Fruit fly (Drosophila melanogaster) whole organism, embryonic: ENCODE measurements around the gene Vps13D.

Source experiments
- Ada2b ChIP-seq: fragments of 200-800 bp; sonication (Bioruptor generic); IDR thresholded peaks from 2 replicates; pipeline ENCODE4 v1.3.6; 2022; ENCODE audit warnings: missing biosample characterization, missing genetic modification characterization
- Atf-2 ChIP-seq: fragments of 200-800 bp; sonication (Bioruptor generic); optimal IDR thresholded peaks from 2 replicates; lab custom pipeline; 2016; ENCODE audit warnings: missing biosample characterization, missing genetic modification characterization
- CG10147 ChIP-seq: fragments of 200-800 bp; sonication (Bioruptor generic); optimal IDR thresholded peaks from 2 replicates; lab custom pipeline; 2019; ENCODE audit warnings: missing biosample characterization, mild to moderate bottlenecking, missing genetic modification characterization, moderate library complexity
- CG14441 ChIP-seq: fragments of 200-800 bp; sonication (Bioruptor generic); IDR thresholded peaks from 2 replicates; pipeline ENCODE4 v1.3.6; 2022; ENCODE audit warnings: missing biosample characterization, missing genetic modification characterization
- CG14965 ChIP-seq: fragments of 200-800 bp; sonication (Bioruptor generic); optimal IDR thresholded peaks from 2 replicates; lab custom pipeline; 2016; ENCODE audit warnings: missing biosample characterization, missing genetic modification characterization, borderline replicate concordance
- CG15269 ChIP-seq: fragments of 200-800 bp; sonication (Bioruptor generic); optimal IDR thresholded peaks from 2 replicates; lab custom pipeline; 2018; ENCODE audit warnings: missing biosample characterization, mild to moderate bottlenecking, missing genetic modification characterization, moderate library complexity
- CG1602 ChIP-seq: fragments of 200-800 bp; sonication (Bioruptor generic); optimal IDR thresholded peaks from 3 replicates; lab custom pipeline; 2016; ENCODE audit warnings: missing biosample characterization, missing genetic modification characterization
- CG17359 ChIP-seq: fragments of 200-800 bp; sonication (Bioruptor generic); optimal IDR thresholded peaks from 3 replicates; lab custom pipeline; 2018; ENCODE audit warnings: missing biosample characterization, mild to moderate bottlenecking, missing genetic modification characterization, moderate library complexity
- CG2678 ChIP-seq: fragments of 200-800 bp; sonication (Bioruptor generic); optimal IDR thresholded peaks from 3 replicates; lab custom pipeline; 2019; ENCODE audit warnings: missing biosample characterization, mild to moderate bottlenecking, missing genetic modification characterization, moderate library complexity
- CG30431 ChIP-seq: fragments of 200-800 bp; sonication (Bioruptor generic); optimal IDR thresholded peaks from 2 replicates; lab custom pipeline; 2017; ENCODE audit warnings: missing biosample characterization, missing genetic modification characterization
- CG3281 ChIP-seq: fragments of 200-800 bp; sonication (Bioruptor generic); optimal IDR thresholded peaks from 3 replicates; lab custom pipeline; 2017; ENCODE audit warnings: missing biosample characterization, mild to moderate bottlenecking, missing genetic modification characterization
- CG34376 ChIP-seq: fragments of 200-800 bp; sonication (Bioruptor generic); optimal IDR thresholded peaks from 2 replicates; lab custom pipeline; 2018; ENCODE audit warnings: missing biosample characterization, mild to moderate bottlenecking, missing genetic modification characterization
- CG4282 ChIP-seq: fragments of 200-800 bp; sonication (Bioruptor generic); optimal IDR thresholded peaks from 2 replicates; lab custom pipeline; 2016; ENCODE audit warnings: missing biosample characterization, missing genetic modification characterization
- CG6689 ChIP-seq: fragments of 200-800 bp; sonication (Bioruptor generic); IDR thresholded peaks from 2 replicates; pipeline ENCODE4 v1.3.6; 2022; ENCODE audit warnings: missing biosample characterization, missing genetic modification characterization
- CG6765 ChIP-seq: fragments of 200-800 bp; sonication (Bioruptor generic); optimal IDR thresholded peaks from 3 replicates; lab custom pipeline; 2017; ENCODE audit warnings: missing biosample characterization, mild to moderate bottlenecking, missing genetic modification characterization
- CG7372 ChIP-seq: fragments of 200-800 bp; sonication (Bioruptor generic); IDR thresholded peaks from 2 replicates; pipeline ENCODE4 v1.3.6; 2022; ENCODE audit warnings: missing biosample characterization, missing genetic modification characterization
- D19A ChIP-seq: fragments of 200-800 bp; optimal IDR thresholded peaks from 3 replicates; lab custom pipeline; 2019; ENCODE audit warnings: missing biosample characterization, mild to moderate bottlenecking, missing genetic modification characterization, moderate library complexity
- D19B ChIP-seq: fragments of 200-800 bp; sonication (Bioruptor generic); optimal IDR thresholded peaks from 2 replicates; lab custom pipeline; 2017; ENCODE audit warnings: missing biosample characterization, mild to moderate bottlenecking, missing genetic modification characterization
- Dref ChIP-seq: fragments of 200-800 bp; sonication (Bioruptor generic); IDR thresholded peaks from 2 replicates; pipeline ENCODE4 v1.3.6; 2022; ENCODE audit warnings: missing biosample characterization, missing genetic modification characterization
- Ets65A ChIP-seq: fragments of 200-800 bp; sonication (Bioruptor generic); peaks from one replicate; lab custom pipeline; 2016; ENCODE audit warnings: missing biosample characterization, missing genetic modification characterization
- Fer2 ChIP-seq: fragments of 200-800 bp; sonication (Bioruptor generic); optimal IDR thresholded peaks from 2 replicates; lab custom pipeline; 2018; ENCODE audit warnings: missing biosample characterization, mild to moderate bottlenecking, missing genetic modification characterization, moderate library complexity
- Jarid2 ChIP-seq: fragments of 200-800 bp; sonication (Bioruptor generic); optimal IDR thresholded peaks from 3 replicates; lab custom pipeline; 2017; ENCODE audit warnings: mild to moderate bottlenecking, missing biosample characterization, missing genetic modification reagents, missing genetic modification characterization
- Myb ChIP-seq: fragments of 200-800 bp; sonication (Bioruptor generic); optimal IDR thresholded peaks from 2 replicates; lab custom pipeline; 2016; ENCODE audit warnings: missing biosample characterization, missing genetic modification characterization
- NC2α ChIP-seq: fragments of 200-800 bp; sonication (Bioruptor generic); optimal IDR thresholded peaks from 2 replicates; lab custom pipeline; 2016; ENCODE audit warnings: missing biosample characterization, missing genetic modification characterization
- PHDP ChIP-seq: fragments of 200-800 bp; sonication (Bioruptor generic); optimal IDR thresholded peaks from 3 replicates; lab custom pipeline; 2018; ENCODE audit warnings: missing biosample characterization, mild to moderate bottlenecking, missing genetic modification characterization, moderate library complexity
- Scr ChIP-seq: fragments of 200-800 bp; sonication (Bioruptor generic); IDR thresholded peaks from 2 replicates; pipeline ENCODE4 v1.3.6; 2022; ENCODE audit warnings: missing biosample characterization, missing genetic modification characterization; ENCODE audit not compliant: partially characterized antibody
- Sox102F ChIP-seq: fragments of 200-800 bp; sonication (Bioruptor generic); optimal IDR thresholded peaks from 2 replicates; lab custom pipeline; 2018; ENCODE audit warnings: missing biosample characterization, mild to moderate bottlenecking, missing genetic modification characterization, moderate library complexity
- ase ChIP-seq: fragments of 200-800 bp; sonication (Bioruptor generic); IDR thresholded peaks from 3 replicates; pipeline ENCODE4 v1.3.6; 2022; ENCODE audit warnings: missing biosample characterization, missing genetic modification characterization
- bbx ChIP-seq: fragments of 200-800 bp; sonication (Bioruptor generic); IDR thresholded peaks from 2 replicates; pipeline ENCODE4 v1.3.6; 2022; ENCODE audit warnings: missing biosample characterization, missing genetic modification characterization; ENCODE audit not compliant: partially characterized antibody
- cwo ChIP-seq: fragments of 200-800 bp; sonication (Bioruptor generic); optimal IDR thresholded peaks from 3 replicates; lab custom pipeline; 2017; ENCODE audit warnings: missing biosample characterization, missing genetic modification characterization, mild to moderate bottlenecking, moderate library complexity, missing genetic modification reagents
- disco-r ChIP-seq: fragments of 200-800 bp; sonication (Bioruptor generic); optimal IDR thresholded peaks from 2 replicates; lab custom pipeline; 2016; ENCODE audit warnings: missing biosample characterization, missing genetic modification characterization
- dpn ChIP-seq, 2 experiments: fragments of 200-800 bp; sonication (Bioruptor generic); optimal IDR thresholded peaks; 3 replicates each; lab custom pipeline; 2016; ENCODE audit warnings: missing biosample characterization in 2 of 2, missing genetic modification characterization in 2 of 2
- dysf ChIP-seq: fragments of 200-800 bp; sonication (Bioruptor generic); IDR thresholded peaks from 3 replicates; pipeline ENCODE4 v1.3.6; 2022; ENCODE audit warnings: missing biosample characterization, missing genetic modification characterization
- fu2 ChIP-seq: fragments of 200-800 bp; sonication (Bioruptor generic); optimal IDR thresholded peaks from 2 replicates; lab custom pipeline; 2016; ENCODE audit warnings: missing biosample characterization, missing genetic modification characterization
- grn ChIP-seq: fragments of 200-800 bp; sonication (Bioruptor generic); optimal IDR thresholded peaks from 3 replicates; lab custom pipeline; 2017; ENCODE audit warnings: missing biosample characterization, missing genetic modification characterization
- insv ChIP-seq, 2 experiments: fragments of 200-800 bp; sonication (Bioruptor generic); optimal IDR thresholded peaks; 3 replicates each; lab custom pipeline; 2016 to 2018; ENCODE audit warnings: missing biosample characterization in 2 of 2, missing genetic modification characterization in 2 of 2
- odd ChIP-seq: fragments of 200-800 bp; sonication (Bioruptor generic); optimal IDR thresholded peaks from 2 replicates; lab custom pipeline; 2017; ENCODE audit warnings: missing biosample characterization, mild to moderate bottlenecking, missing genetic modification characterization
- org-1 ChIP-seq: fragments of 200-800 bp; sonication (Bioruptor generic); optimal IDR thresholded peaks from 2 replicates; lab custom pipeline; 2017; ENCODE audit warnings: missing biosample characterization, missing genetic modification characterization
- pan ChIP-seq, 4 experiments: fragments of >200 bp in 3 of 4; fragments of 200-800 bp in 1 of 4; sonication (Bioruptor generic) in 1 of 4; optimal IDR thresholded peaks in 3 of 4; IDR thresholded peaks in 1 of 4; 2 replicates each; pipeline versions ENCODE4 v1.3.6 to Lab custom; 2017 to 2022; ENCODE audit warnings: missing biosample characterization in 2 of 4, missing genetic modification characterization in 2 of 4, mixed read lengths in 1 of 4
- row ChIP-seq: fragments of 200-800 bp; sonication (Bioruptor generic); IDR thresholded peaks from 3 replicates; pipeline ENCODE4 v1.3.6; 2022; ENCODE audit warnings: missing biosample characterization, missing genetic modification characterization
- sc ChIP-seq, 3 experiments: fragments of >200 bp in 2 of 3; fragments of 200-800 bp in 1 of 3; sonication (Bioruptor generic) in 1 of 3; optimal IDR thresholded peaks; 2 replicates in 2 of 3; 3 replicates in 1 of 3; lab custom pipeline; 2017; ENCODE audit warnings: mild to moderate bottlenecking in 1 of 3, missing biosample characterization in 1 of 3, missing genetic modification characterization in 1 of 3, missing genetic modification reagents in 1 of 3
- sob ChIP-seq: fragments of 200-800 bp; sonication (Bioruptor generic); IDR thresholded peaks from 2 replicates; pipeline ENCODE4 v1.3.6; 2022; ENCODE audit warnings: missing biosample characterization, missing genetic modification characterization
- tgo ChIP-seq: fragments of 200-800 bp; sonication (Bioruptor generic); IDR thresholded peaks from 3 replicates; pipeline ENCODE4 v1.3.6; 2022; ENCODE audit warnings: missing biosample characterization, missing genetic modification characterization
- unpg ChIP-seq: fragments of 200-800 bp; sonication (Bioruptor generic); optimal IDR thresholded peaks from 3 replicates; lab custom pipeline; 2018; ENCODE audit warnings: missing biosample characterization, mild to moderate bottlenecking, missing genetic modification characterization, moderate library complexity
- wdn ChIP-seq: fragments of 200-800 bp; sonication (Bioruptor generic); IDR thresholded peaks from 2 replicates; pipeline ENCODE4 v1.3.6; 2022; ENCODE audit warnings: missing biosample characterization, missing genetic modification characterization

Gene Vps13D

DNA sequence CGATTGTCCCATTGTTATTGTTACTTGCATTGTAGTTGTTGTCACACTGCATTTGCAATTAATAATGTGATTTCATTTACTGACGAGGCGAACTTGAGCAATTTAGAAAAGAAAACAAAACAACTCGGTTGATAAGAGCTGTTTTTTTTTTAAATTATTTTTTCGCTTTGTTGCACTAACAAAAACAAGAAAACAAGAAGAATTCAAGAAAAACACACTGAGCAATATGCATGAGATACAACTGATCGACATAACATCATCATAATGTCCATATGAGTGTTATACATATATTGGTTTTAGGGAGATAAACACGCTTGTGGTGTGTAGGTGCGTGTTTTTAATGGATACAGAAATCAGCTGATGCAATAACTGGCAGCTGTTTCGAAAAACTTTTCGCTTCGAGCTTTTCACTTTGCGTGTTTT is 47.6 kb downstream of the Vps13D start (continued):
- peak; percentile 9 for TF ChIP-seq CG15269 (tag; lab: Kevin White, UChicago)
- no peak for TF ChIP-seq sc (optimal IDR thresholded peaks at IDR 0.05; lab: Kevin White, UChicago)
- no peak for TF ChIP-seq sc (GFP tag; optimal IDR thresholded peaks at IDR 0.05; lab: Kevin White, UChicago)
- no peak for TF ChIP-seq NC2α

dm6 chr3L:12803159-12804034 is 48.5 kb downstream of the Vps13D start:
- 0 out of 3 replicates have a peak, but pooled peaks have one; percentile 17 for TF ChIP-seq tgo (GFP tag; lab: Robert Waterston, UW)
- TF ChIP-seq CG10147 (GFP tag; lab: Kevin White, UChicago) = peak; percentile 63
- TF ChIP-seq dysf (GFP tag; lab: Robert Waterston, UW) = peak; percentile 46; the same call in 1 of the 3 replicates
- TF ChIP-seq CG14965 = no peak
- no peak for TF ChIP-seq Dref
- no peak for TF ChIP-seq disco-r (GFP tag; lab: Kevin White, UChicago)
- TF ChIP-seq CG34376 = no peak
- TF ChIP-seq dpn (GFP tag; optimal IDR thresholded peaks at IDR 0.05; lab: Kevin White, UChicago) = peak; percentile 24 to 83
- no peak for TF ChIP-seq grn
- no peak for TF ChIP-seq bbx (GFP tag; lab: Robert Waterston, UW)
- TF ChIP-seq Myb (GFP tag; lab: Kevin White, UChicago) = peak; percentile 35
- no peak for TF ChIP-seq Ets65A (GFP tag; lab: Kevin White, UChicago)
- TF ChIP-seq CG1602 (GFP tag; lab: Kevin White, UChicago) = no peak
- peak; percentile 38 for TF ChIP-seq Atf-2 (GFP tag; lab: Kevin White, UChicago)
- TF ChIP-seq CG30431 (GFP tag; lab: Kevin White, UChicago) = no peak
- TF ChIP-seq Jarid2 (GFP tag; lab: Kevin White, UChicago) = no peak
- TF ChIP-seq CG3281 (GFP tag; lab: Kevin White, UChicago) = peak; percentile 80
- peak; percentile 60; the same call in 2 of the 3 replicates for TF ChIP-seq row (GFP tag; lab: Robert Waterston, UW)
- peak; percentile 6 for TF ChIP-seq Fer2
- TF ChIP-seq Ada2b = peak; percentile 23; the same call in 1 of the 2 replicates
- TF ChIP-seq Sox102F (GFP tag; lab: Kevin White, UChicago) = peak; percentile 45
- TF ChIP-seq sob (GFP tag; lab: Robert Waterston, UW) = peak; percentile 6; the same call in 1 of the 2 replicates
- TF ChIP-seq CG6689 = 0 out of 2 replicates have a peak, but pooled peaks have one; percentile 26
- no peak for TF ChIP-seq CG7372 (GFP tag; lab: Robert Waterston, UW)
- peak; percentile 71 for TF ChIP-seq CG2678
- TF ChIP-seq CG14441 (GFP tag; lab: Robert Waterston, UW) = peak; percentile 41; the same call in 1 of the 2 replicates
- TF ChIP-seq pan (optimal IDR thresholded peaks at IDR 0.05; lab: Kevin White, UChicago) = no peak
- peak in 1 of 2 experiments; percentile 32 for TF ChIP-seq pan (GFP tag; optimal IDR thresholded peaks at IDR 0.05 in 1 of 2, IDR thresholded peaks at IDR 0.05 in 1 of 2)
- TF ChIP-seq wdn = 0 out of 2 replicates have a peak, but pooled peaks have one; percentile 16
- no peak for TF ChIP-seq ase
- no peak for TF ChIP-seq Scr (GFP tag; lab: Robert Waterston, UW)
- peak; percentile 17 for TF ChIP-seq PHDP
- peak; percentile 73 for TF ChIP-seq CG6765 (GFP tag; lab: Kevin White, UChicago)
- TF ChIP-seq D19A (tag; lab: Kevin White, UChicago) = no peak
- peak; percentile 49 for TF ChIP-seq unpg
- peak; percentile 93 for TF ChIP-seq cwo
- no peak for TF ChIP-seq CG4282 (GFP tag; lab: Kevin White, UChicago)
- peak; percentile 18 for TF ChIP-seq CG17359 (tag; lab: Kevin White, UChicago)
- no peak for TF ChIP-seq insv (GFP tag; optimal IDR thresholded peaks at IDR 0.05; lab: Kevin White, UChicago)
- peak; percentile 23 for TF ChIP-seq odd
- TF ChIP-seq org-1 (GFP tag; lab: Kevin White, UChicago) = peak; percentile 37
- TF ChIP-seq fu2 (GFP tag; lab: Kevin White, UChicago) = peak; percentile 47
- peak; percentile 32 for TF ChIP-seq D19B (GFP tag; lab: Kevin White, UChicago)
